Fruit fly (Drosophila melanogaster): Measurements from ENCODE around the gene CG14275.

CG14275 gene

DNA sequence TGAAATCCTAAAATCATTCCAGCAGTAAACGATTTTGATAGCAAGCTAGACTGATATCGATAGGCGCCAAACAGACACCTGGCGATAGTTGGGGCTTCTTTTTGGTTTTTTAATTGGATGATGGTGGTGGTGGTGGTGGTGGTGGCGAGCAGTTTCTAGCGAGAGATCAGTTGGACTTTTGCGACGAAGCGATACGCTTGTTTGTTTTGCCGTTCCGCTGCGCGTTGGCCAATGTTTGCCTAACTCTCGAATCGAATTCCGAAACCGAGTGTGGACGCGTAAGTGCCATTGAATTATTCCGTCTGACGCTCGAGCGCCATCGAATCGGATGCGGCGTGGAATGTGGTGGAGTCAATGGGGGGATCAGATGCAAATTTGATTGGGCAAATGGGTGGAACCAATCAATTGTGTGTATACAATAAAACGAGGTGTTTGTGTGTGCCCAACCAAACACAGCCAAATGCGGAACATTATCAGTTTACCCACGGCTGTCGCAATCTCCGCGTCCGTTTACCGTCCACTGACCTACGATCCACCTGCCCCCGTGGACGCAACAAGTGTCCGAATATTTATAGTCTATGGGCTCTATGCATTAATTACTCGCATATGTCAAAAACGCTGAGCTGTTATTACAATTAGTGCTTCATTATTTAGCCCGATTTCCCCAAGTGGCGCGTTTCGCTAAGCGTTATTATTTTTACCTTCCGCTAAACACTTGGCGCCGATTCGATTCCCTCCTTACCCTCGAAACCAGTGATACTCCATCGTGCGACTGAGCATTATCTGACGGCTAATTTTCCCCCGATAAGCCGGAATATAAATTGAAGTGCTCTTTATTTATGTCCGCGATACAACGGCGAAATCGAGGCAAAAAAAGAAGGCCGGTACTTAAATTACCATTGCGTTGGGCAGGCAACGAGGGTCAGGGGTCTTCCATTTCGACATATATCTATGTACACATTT is 43.4 kb downstream of the CG14275 start, which contains the start of gene CG17292 (continued):
- no peak for TF ChIP-seq CG10654 (GFP tag; optimal IDR thresholded peaks at IDR 0.05)
- peak; percentile 54 for TF ChIP-seq PHDP (tag; optimal IDR thresholded peaks at IDR 0.05)
- TF ChIP-seq ATbp (GFP tag; optimal IDR thresholded peaks at IDR 0.05), result peak; percentile 78
- TF ChIP-seq Rx (GFP tag; IDR thresholded peaks at IDR 0.05), result peak; percentile 35; the same call in 1 of the 2 replicates
- peak; percentile 58 for TF ChIP-seq CG2116 (GFP tag; optimal IDR thresholded peaks at IDR 0.05)
- peak; percentile 32 for TF ChIP-seq sens (GFP tag)
- no peak for TF ChIP-seq CG17829 (tag; optimal IDR thresholded peaks at IDR 0.05)
- peak; percentile 28 for TF ChIP-seq CG1647 (GFP tag; optimal IDR thresholded peaks at IDR 0.05)
- TF ChIP-seq CG17186 (GFP tag; optimal IDR thresholded peaks at IDR 0.05), result peak; percentile 11
- no peak for TF ChIP-seq peb (GFP tag; IDR thresholded peaks at IDR 0.05)
- TF ChIP-seq klu (GFP tag; IDR thresholded peaks at IDR 0.05), result no peak
- no peak for TF ChIP-seq CG2889 (GFP tag; IDR thresholded peaks at IDR 0.05)
- peak; percentile 43 for TF ChIP-seq CG3281 (GFP tag; optimal IDR thresholded peaks at IDR 0.05)
- peak; percentile 30 for TF ChIP-seq Hand (GFP tag; optimal IDR thresholded peaks at IDR 0.05)
- TF ChIP-seq CG13624 (GFP tag; optimal IDR thresholded peaks at IDR 0.05), result peak; percentile 69
- TF ChIP-seq tx (GFP tag; optimal IDR thresholded peaks at IDR 0.05), result no peak
- TF ChIP-seq CG11696 (GFP tag; IDR thresholded peaks at IDR 0.05), result 0 out of 2 replicates have a peak, but pooled peaks have one; percentile 10
- peak; percentile 16 for TF ChIP-seq CG10267 (tag; optimal IDR thresholded peaks at IDR 0.05)
- no peak for TF ChIP-seq CG2202 (tag; optimal IDR thresholded peaks at IDR 0.05)
- TF ChIP-seq CG14014 (GFP tag; IDR thresholded peaks at IDR 0.05), result peak; percentile 74; the same call in 1 of the 2 replicates
- TF ChIP-seq CG31224 (GFP tag; IDR thresholded peaks at IDR 0.05), result 0 out of 2 replicates have a peak, but pooled peaks have one; percentile 13
- peak; percentile 60 for TF ChIP-seq CG2120 (GFP tag; optimal IDR thresholded peaks at IDR 0.05)
- TF ChIP-seq CG1832 (GFP tag; optimal IDR thresholded peaks at IDR 0.05), result no peak
- TF ChIP-seq CG14050 (GFP tag; IDR thresholded peaks at IDR 0.05), result no peak
- TF ChIP-seq CG10209 (GFP tag; optimal IDR thresholded peaks at IDR 0.05), result peak; percentile 37
- no peak for TF ChIP-seq Bteb2 (GFP tag; optimal IDR thresholded peaks at IDR 0.05)
- TF ChIP-seq CG14710 (tag; optimal IDR thresholded peaks at IDR 0.05), result peak; percentile 14
- TF ChIP-seq CG11398 (GFP tag; optimal IDR thresholded peaks at IDR 0.05), result peak; percentile 50
- TF ChIP-seq CG3838 (GFP tag; optimal IDR thresholded peaks at IDR 0.05), result no peak
- no peak for TF ChIP-seq CG14667 (GFP tag; IDR thresholded peaks at IDR 0.05)
- TF ChIP-seq danr (GFP tag; IDR thresholded peaks at IDR 0.05), result no peak
- TF ChIP-seq mld (GFP tag; IDR thresholded peaks at IDR 0.05; ENCODE audit: partially characterized antibody), result peak; percentile 79; the same call in 2 of the 3 replicates
- TF ChIP-seq gfzf (GFP tag; optimal IDR thresholded peaks at IDR 0.05), result peak; percentile 53
- TF ChIP-seq Max (GFP tag; optimal IDR thresholded peaks at IDR 0.05), result no peak
- TF ChIP-seq CG14441 (GFP tag; IDR thresholded peaks at IDR 0.05), result peak; percentile 53; the same call in 1 of the 2 replicates
- TF ChIP-seq CG6175 (GFP tag; IDR thresholded peaks at IDR 0.05), result peak; percentile 58; the same call in 2 of the 3 replicates
- TF ChIP-seq Abd-B (GFP tag; optimal IDR thresholded peaks at IDR 0.05), result no peak
- TF ChIP-seq pho (GFP tag; optimal IDR thresholded peaks at IDR 0.05), result peak; percentile 37
- TF ChIP-seq CG12071 (GFP tag; optimal IDR thresholded peaks at IDR 0.05), result peak; percentile 64
- peak; percentile 45 for TF ChIP-seq CG17912 (GFP tag; optimal IDR thresholded peaks at IDR 0.05)
- TF ChIP-seq CG15479 (GFP tag; optimal IDR thresholded peaks at IDR 0.05), result no peak
- peak; percentile 95 for TF ChIP-seq Opbp (GFP tag; IDR thresholded peaks at IDR 0.05; ENCODE audit: partially characterized antibody)
- peak; percentile 83 for TF ChIP-seq nerfin-2 (GFP tag; IDR thresholded peaks at IDR 0.05; ENCODE audit: partially characterized antibody)
- TF ChIP-seq CG3163 (GFP tag; optimal IDR thresholded peaks at IDR 0.05), result peak; percentile 15
- no peak for TF ChIP-seq Ravus (GFP tag; IDR thresholded peaks at IDR 0.05)
- TF ChIP-seq oc (tag; optimal IDR thresholded peaks at IDR 0.05), result peak; percentile 70
- TF ChIP-seq Hr3 (GFP tag; optimal IDR thresholded peaks at IDR 0.05), result no peak
- TF ChIP-seq CG5180 (GFP tag; optimal IDR thresholded peaks at IDR 0.05), result peak; percentile 39

All from whole organism, embryonic.